Worm (Caenorhabditis elegans) whole organism, L1 larva: Measurements from ENCODE around the gene nduf-2.2.

Experiments
- ama-1 ChIP-seq: fragments of 150-350 bp; optimal IDR thresholded peaks from 2 replicates; lab custom pipeline; 2014
- egl-27 ChIP-seq, 2 experiments: fragments of 150-350 bp in 1 of 2; sonication (generic microtip); optimal IDR thresholded peaks; 3 replicates each; lab custom pipeline; 2017 to 2018; ENCODE audit warnings: missing biosample characterization in 2 of 2, missing genetic modification characterization in 2 of 2, missing genetic modification reagents in 2 of 2
- nhr-77 ChIP-seq: fragments of 150-350 bp; optimal IDR thresholded peaks from 2 replicates; lab custom pipeline; 2014; ENCODE audit warnings: missing biosample characterization, missing genetic modification characterization
- unc-62 ChIP-seq: fragments of 150-350 bp; optimal IDR thresholded peaks from 2 replicates; lab custom pipeline; 2014; ENCODE audit warnings: missing biosample characterization, missing genetic modification reagents, missing genetic modification characterization

ce11 chrIII:6452278-6452677 lies 12.7 kb upstream of the nduf-2.2 start, which contains the start of gene set-1:
- no peak for TF ChIP-seq unc-62
- TF ChIP-seq ama-1 (lab: Kevin White, UChicago) = no peak
- no peak for TF ChIP-seq nhr-77 (tag; lab: Kevin White, UChicago)
- TF ChIP-seq egl-27 (tag; optimal IDR thresholded peaks at IDR 0.05; lab: Kevin White, UChicago) = no peak
